Worm (Caenorhabditis elegans) whole organism, mixed stage, embryonic: Measurements from ENCODE around the gene dod-21.

Source experiments
- lsy-2 ChIP-seq: fragments of 150-350 bp; optimal IDR thresholded peaks from 2 replicates; lab custom pipeline; 2014; ENCODE audit warnings: missing biosample characterization, missing genetic modification characterization
- nhr-12 ChIP-seq: fragments of 150-350 bp; optimal IDR thresholded peaks from 2 replicates; lab custom pipeline; 2014; ENCODE audit warnings: missing biosample characterization, missing genetic modification characterization
- nhr-76 ChIP-seq: sonication (generic microtip); optimal IDR thresholded peaks from 2 replicates; lab custom pipeline; 2017; ENCODE audit warnings: missing biosample characterization, missing genetic modification characterization
- snpc-4 ChIP-seq: fragments of 150-350 bp; optimal IDR thresholded peaks from 2 replicates; lab custom pipeline; 2014; ENCODE audit warnings: missing biosample characterization, missing genetic modification characterization
- unc-39 ChIP-seq: fragments of 150-350 bp; optimal IDR thresholded peaks from 2 replicates; lab custom pipeline; 2014; ENCODE audit warnings: missing biosample characterization, missing genetic modification characterization
- unc-62 ChIP-seq: fragments of 150-350 bp; optimal IDR thresholded peaks from 2 replicates; lab custom pipeline; 2014; ENCODE audit warnings: missing biosample characterization, missing genetic modification reagents, missing genetic modification characterization
- ztf-11 ChIP-seq: fragments of 150-350 bp; optimal IDR thresholded peaks from 2 replicates; lab custom pipeline; 2014; ENCODE audit warnings: missing biosample characterization, missing genetic modification characterization

DNA sequence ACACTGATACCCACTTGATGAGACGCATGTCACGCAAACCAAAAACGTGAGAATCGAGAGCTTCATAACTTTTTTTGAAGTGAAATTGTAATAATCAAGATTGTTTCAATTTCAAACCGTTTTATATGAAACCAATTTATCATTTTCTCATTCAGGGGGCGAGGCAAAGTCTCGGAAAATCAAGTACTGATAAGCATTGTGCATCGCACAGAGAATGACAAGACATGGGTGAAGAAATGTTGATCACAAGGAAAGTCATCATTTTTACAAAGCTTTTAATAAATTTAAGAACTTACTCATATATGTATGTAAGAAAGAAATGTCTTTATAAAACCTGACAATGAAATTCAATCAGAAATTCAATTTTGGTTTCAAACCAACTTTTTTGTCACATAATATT lies 30.0 kb upstream of the dod-21 start, which contains the start of gene K08D8.3:
- TF ChIP-seq ztf-11 (tag; lab: Kevin White, UChicago) (no peak), unc-62 (GFP tag; lab: Kevin White, UChicago) (no peak), nhr-76 (tag; lab: Kevin White, UChicago) (no peak), lsy-2 (tag; lab: Kevin White, UChicago) (no peak), nhr-12 (tag; lab: Kevin White, UChicago) (no peak), unc-39 (tag; lab: Kevin White, UChicago) (no peak), snpc-4 (no peak)
